Fruit fly (Drosophila melanogaster) whole organism, embryonic: ENCODE measurements around the gene CG16854.
A peak's percentile ranks its signal among the peaks of the same experiment; 100 is the strongest.

Source experiments
- Aef1 ChIP-seq: fragments of 200-800 bp; sonication (Bioruptor generic); IDR thresholded peaks from 3 replicates; pipeline ENCODE4 v1.3.6; 2022; ENCODE audit warnings: missing biosample characterization, missing genetic modification characterization
- Atf6 ChIP-seq: fragments of 200-800 bp; sonication (Bioruptor generic); IDR thresholded peaks from 2 replicates; pipeline ENCODE4 v1.3.6; 2022; ENCODE audit warnings: missing biosample characterization, missing genetic modification characterization
- CG10147 ChIP-seq: fragments of 200-800 bp; sonication (Bioruptor generic); optimal IDR thresholded peaks from 2 replicates; lab custom pipeline; 2019; ENCODE audit warnings: missing biosample characterization, mild to moderate bottlenecking, missing genetic modification characterization, moderate library complexity
- CG10366 ChIP-seq: fragments of 200-800 bp; sonication (Bioruptor generic); IDR thresholded peaks from 2 replicates; pipeline ENCODE4 v1.3.6; 2022; ENCODE audit warnings: missing biosample characterization, missing genetic modification characterization
- CG11456 ChIP-seq: fragments of 200-800 bp; sonication (Bioruptor generic); IDR thresholded peaks from 3 replicates; pipeline ENCODE4 v1.3.6; 2022; ENCODE audit warnings: missing biosample characterization, missing genetic modification characterization
- CG12219 ChIP-seq: fragments of 200-800 bp; sonication (Bioruptor generic); optimal IDR thresholded peaks from 3 replicates; lab custom pipeline; 2018; ENCODE audit warnings: missing biosample characterization, mild to moderate bottlenecking, missing genetic modification characterization
- CG15269 ChIP-seq: fragments of 200-800 bp; sonication (Bioruptor generic); optimal IDR thresholded peaks from 2 replicates; lab custom pipeline; 2018; ENCODE audit warnings: missing biosample characterization, mild to moderate bottlenecking, missing genetic modification characterization, moderate library complexity
- CG16815 ChIP-seq: fragments of 200-800 bp; sonication (Bioruptor generic); optimal IDR thresholded peaks from 3 replicates; lab custom pipeline; 2017; ENCODE audit warnings: missing biosample characterization, mild to moderate bottlenecking, missing genetic modification characterization
- CG3065 ChIP-seq: fragments of 200-800 bp; sonication (Bioruptor generic); optimal IDR thresholded peaks from 2 replicates; lab custom pipeline; 2016; ENCODE audit warnings: missing biosample characterization, missing genetic modification characterization
- CG31388 ChIP-seq: fragments of 200-800 bp; sonication (Bioruptor generic); optimal IDR thresholded peaks from 2 replicates; lab custom pipeline; 2016; ENCODE audit warnings: missing biosample characterization, missing genetic modification characterization
- CG3281 ChIP-seq: fragments of 200-800 bp; sonication (Bioruptor generic); optimal IDR thresholded peaks from 3 replicates; lab custom pipeline; 2017; ENCODE audit warnings: missing biosample characterization, mild to moderate bottlenecking, missing genetic modification characterization
- CG34376 ChIP-seq: fragments of 200-800 bp; sonication (Bioruptor generic); optimal IDR thresholded peaks from 2 replicates; lab custom pipeline; 2018; ENCODE audit warnings: missing biosample characterization, mild to moderate bottlenecking, missing genetic modification characterization
- CG3995 ChIP-seq: fragments of 200-800 bp; sonication (Bioruptor generic); optimal IDR thresholded peaks from 3 replicates; lab custom pipeline; 2016; ENCODE audit warnings: missing biosample characterization, missing genetic modification characterization
- CG9817 ChIP-seq: fragments of 200-800 bp; sonication (Bioruptor generic); optimal IDR thresholded peaks from 2 replicates; lab custom pipeline; 2018; ENCODE audit warnings: missing biosample characterization, mild to moderate bottlenecking, missing genetic modification characterization, moderate library complexity
- CG9932 ChIP-seq: fragments of 200-800 bp; sonication (Bioruptor generic); IDR thresholded peaks from 2 replicates; pipeline ENCODE4 v1.3.6; 2022; ENCODE audit warnings: missing biosample characterization, missing genetic modification characterization
- CHES-1-like ChIP-seq: fragments of 200-800 bp; sonication (Bioruptor generic); optimal IDR thresholded peaks from 2 replicates; lab custom pipeline; 2016; ENCODE audit warnings: missing biosample characterization, missing genetic modification characterization
- Dbx ChIP-seq: fragments of 200-800 bp; sonication (Bioruptor generic); IDR thresholded peaks from 3 replicates; pipeline ENCODE4 v1.3.6; 2022; ENCODE audit warnings: missing biosample characterization, missing genetic modification characterization
- Ets65A ChIP-seq: fragments of 200-800 bp; sonication (Bioruptor generic); peaks from one replicate; lab custom pipeline; 2016; ENCODE audit warnings: missing biosample characterization, missing genetic modification characterization
- HHEX ChIP-seq: fragments of 200-800 bp; sonication (Bioruptor generic); optimal IDR thresholded peaks from 3 replicates; lab custom pipeline; 2017; ENCODE audit warnings: missing biosample characterization, mild to moderate bottlenecking, missing genetic modification characterization, missing genetic modification reagents
- Hand ChIP-seq: fragments of 200-800 bp; sonication (Bioruptor generic); optimal IDR thresholded peaks from 2 replicates; lab custom pipeline; 2017; ENCODE audit warnings: mild to moderate bottlenecking, missing biosample characterization, missing genetic modification reagents, missing genetic modification characterization
- Med ChIP-seq: fragments of 200-800 bp; sonication (Bioruptor generic); peaks from one replicate; lab custom pipeline; 2016; ENCODE audit warnings: missing biosample characterization, missing genetic modification characterization, mild to moderate bottlenecking, inconsistent platforms, moderate library complexity
- Meics ChIP-seq: fragments of 200-800 bp; sonication (Bioruptor generic); optimal IDR thresholded peaks from 2 replicates; lab custom pipeline; 2017; ENCODE audit warnings: missing biosample characterization, mild to moderate bottlenecking, missing genetic modification characterization
- Rfx ChIP-seq: fragments of 200-800 bp; sonication (Bioruptor generic); IDR thresholded peaks from 2 replicates; pipeline ENCODE4 v1.3.6; 2022; ENCODE audit warnings: missing biosample characterization, missing genetic modification characterization
- Sin3A ChIP-seq: fragments of >200 bp; optimal IDR thresholded peaks from 2 replicates; lab custom pipeline; 2018
- Sry-β ChIP-seq: fragments of 200-800 bp; sonication (Bioruptor generic); optimal IDR thresholded peaks from 2 replicates; lab custom pipeline; 2018; ENCODE audit warnings: missing biosample characterization, mild to moderate bottlenecking, missing genetic modification characterization, moderate library complexity
- Taf1 ChIP-seq: fragments of 200-800 bp; sonication (Bioruptor generic); IDR thresholded peaks from 2 replicates; pipeline ENCODE4 v1.3.6; 2022; ENCODE audit warnings: missing biosample characterization, missing genetic modification characterization
- Vsx1 ChIP-seq: fragments of 200-800 bp; sonication (Bioruptor generic); optimal IDR thresholded peaks from 2 replicates; lab custom pipeline; 2017; ENCODE audit warnings: missing biosample characterization, mild to moderate bottlenecking, missing genetic modification characterization, missing genetic modification reagents
- ac ChIP-seq: fragments of 200-800 bp; sonication (Bioruptor generic); optimal IDR thresholded peaks from 3 replicates; lab custom pipeline; 2017; ENCODE audit warnings: missing biosample characterization, mild to moderate bottlenecking, missing genetic modification characterization
- al ChIP-seq: fragments of 200-800 bp; sonication (Bioruptor generic); IDR thresholded peaks from 2 replicates; pipeline ENCODE4 v1.3.6; 2022; ENCODE audit warnings: missing biosample characterization, missing genetic modification characterization
- bab2 ChIP-seq: fragments of 200-800 bp; sonication (Bioruptor generic); optimal IDR thresholded peaks from 2 replicates; lab custom pipeline; 2016; ENCODE audit warnings: missing biosample characterization, missing genetic modification characterization
- cato ChIP-seq: fragments of 200-800 bp; sonication (Bioruptor generic); optimal IDR thresholded peaks from 2 replicates; lab custom pipeline; 2016; ENCODE audit warnings: missing biosample characterization, missing genetic modification characterization, borderline replicate concordance
- cg ChIP-seq: fragments of 200-800 bp; sonication (Bioruptor generic); optimal IDR thresholded peaks from 3 replicates; lab custom pipeline; 2019; ENCODE audit warnings: missing biosample characterization, mild to moderate bottlenecking, missing genetic modification characterization, moderate library complexity
- da ChIP-seq: fragments of 200-800 bp; sonication (Bioruptor generic); optimal IDR thresholded peaks from 2 replicates; lab custom pipeline; 2016; ENCODE audit warnings: missing biosample characterization, missing genetic modification characterization
- danr ChIP-seq: fragments of 200-800 bp; sonication (Bioruptor generic); IDR thresholded peaks from 2 replicates; pipeline ENCODE4 v1.3.6; 2022; ENCODE audit warnings: missing biosample characterization, missing genetic modification characterization
- dysf ChIP-seq: fragments of 200-800 bp; sonication (Bioruptor generic); IDR thresholded peaks from 3 replicates; pipeline ENCODE4 v1.3.6; 2022; ENCODE audit warnings: missing biosample characterization, missing genetic modification characterization
- grau ChIP-seq: fragments of 200-800 bp; optimal IDR thresholded peaks from 3 replicates; lab custom pipeline; 2019; ENCODE audit warnings: missing biosample characterization, mild to moderate bottlenecking, missing genetic modification characterization, moderate library complexity
- gsb ChIP-seq: fragments of 200-800 bp; sonication (Bioruptor generic); IDR thresholded peaks from 2 replicates; pipeline ENCODE4 v1.3.6; 2022; ENCODE audit warnings: missing biosample characterization, missing genetic modification characterization
- ham ChIP-seq: fragments of 200-800 bp; sonication (Bioruptor generic); IDR thresholded peaks from 2 replicates; pipeline ENCODE4 v1.3.6; 2022; ENCODE audit warnings: missing biosample characterization, missing genetic modification characterization
- mld ChIP-seq: fragments of 200-800 bp; sonication (Bioruptor generic); IDR thresholded peaks from 3 replicates; pipeline ENCODE4 v1.3.6; 2022; ENCODE audit warnings: missing biosample characterization, missing genetic modification characterization; ENCODE audit not compliant: partially characterized antibody
- pan ChIP-seq, 4 experiments: fragments of >200 bp in 3 of 4; fragments of 200-800 bp in 1 of 4; sonication (Bioruptor generic) in 1 of 4; optimal IDR thresholded peaks in 3 of 4; IDR thresholded peaks in 1 of 4; 2 replicates each; pipeline versions ENCODE4 v1.3.6 to Lab custom; 2017 to 2022; ENCODE audit warnings: missing biosample characterization in 2 of 4, missing genetic modification characterization in 2 of 4, mixed read lengths in 1 of 4
- prd ChIP-seq, 3 experiments: fragments of >200 bp in 2 of 3; fragments of 200-800 bp in 1 of 3; sonication (Bioruptor generic) in 1 of 3; optimal IDR thresholded peaks in 2 of 3; IDR thresholded peaks in 1 of 3; 2 replicates in 2 of 3; 3 replicates in 1 of 3; pipeline versions ENCODE4 v1.3.6 to Lab custom; 2017 to 2022; ENCODE audit warnings: missing biosample characterization in 1 of 3, missing genetic modification characterization in 1 of 3
- row ChIP-seq: fragments of 200-800 bp; sonication (Bioruptor generic); IDR thresholded peaks from 3 replicates; pipeline ENCODE4 v1.3.6; 2022; ENCODE audit warnings: missing biosample characterization, missing genetic modification characterization
- salm ChIP-seq: fragments of 200-800 bp; sonication (Bioruptor generic); optimal IDR thresholded peaks from 2 replicates; lab custom pipeline; 2018; ENCODE audit warnings: missing biosample characterization, mild to moderate bottlenecking, missing genetic modification characterization
- slp2 ChIP-seq: fragments of 200-800 bp; sonication (Bioruptor generic); optimal IDR thresholded peaks from 2 replicates; lab custom pipeline; 2016; ENCODE audit warnings: missing biosample characterization, missing genetic modification characterization
- sr ChIP-seq: fragments of 200-800 bp; sonication (Bioruptor generic); IDR thresholded peaks from 3 replicates; pipeline ENCODE4 v1.3.6; 2022; ENCODE audit warnings: missing biosample characterization, missing genetic modification characterization
- ssp ChIP-seq: fragments of 200-800 bp; sonication (Bioruptor generic); IDR thresholded peaks from 2 replicates; pipeline ENCODE4 v1.3.6; 2022; ENCODE audit warnings: missing biosample characterization, missing genetic modification characterization
- tgo ChIP-seq: fragments of 200-800 bp; sonication (Bioruptor generic); IDR thresholded peaks from 3 replicates; pipeline ENCODE4 v1.3.6; 2022; ENCODE audit warnings: missing biosample characterization, missing genetic modification characterization
- vnd ChIP-seq: fragments of 200-800 bp; sonication (Bioruptor generic); IDR thresholded peaks from 3 replicates; pipeline ENCODE4 v1.3.6; 2022; ENCODE audit warnings: missing biosample characterization, missing genetic modification characterization; ENCODE audit not compliant: partially characterized antibody

Gene CG16854

DNA sequence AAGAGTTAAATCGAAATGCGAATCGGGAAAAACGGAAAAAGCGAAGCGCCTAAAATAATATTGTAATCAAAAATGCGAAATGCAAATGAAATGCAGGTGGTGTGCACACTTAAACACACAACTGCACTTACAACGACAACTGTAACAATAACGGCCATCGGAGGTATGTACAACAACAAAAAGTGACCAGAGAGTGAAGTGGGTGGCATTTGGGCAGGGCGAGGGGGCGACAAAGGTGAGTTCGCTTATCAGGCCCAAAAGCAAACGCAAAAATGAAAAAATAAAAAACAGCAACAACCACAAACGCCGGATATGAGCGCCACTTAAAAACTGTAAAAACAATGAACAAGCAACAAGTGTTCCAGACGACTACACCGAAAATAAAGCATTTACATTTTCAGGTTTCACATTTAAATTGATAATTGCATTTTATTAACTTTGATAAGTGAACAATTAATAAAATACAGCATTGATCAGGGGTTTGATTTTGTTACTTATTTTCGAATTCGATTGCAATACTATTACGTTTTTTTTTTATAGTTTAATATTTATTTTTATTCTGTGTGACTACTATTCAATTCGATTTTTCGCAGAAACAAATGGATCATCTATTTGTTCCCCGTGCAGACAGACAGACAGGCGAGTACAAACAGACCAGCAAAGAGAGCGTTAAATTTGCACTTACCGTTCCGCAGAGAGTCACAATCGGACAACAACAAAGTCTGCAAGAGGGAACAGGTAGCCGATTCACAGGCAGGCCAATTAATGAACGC is 21.2 kb upstream of the CG16854 start (continued):
- TF ChIP-seq Hand (GFP tag; lab: Kevin White, UChicago) (peak; percentile 43), Rfx (GFP tag; lab: Robert Waterston, UW) (peak; percentile 68), Med (GFP tag; lab: Kevin White, UChicago) (peak; percentile 45), cato (no peak), cg (GFP tag; lab: Kevin White, UChicago) (no peak), ssp (GFP tag; lab: Robert Waterston, UW) (0 out of 2 replicates have a peak, but pooled peaks have one; percentile 28), CG31388 (GFP tag; lab: Kevin White, UChicago) (no peak), Dbx (GFP tag; lab: Robert Waterston, UW) (peak; percentile 65; the same call in 2 of the 3 replicates), al (GFP tag; lab: Robert Waterston, UW) (peak; percentile 17; the same call in 1 of the 2 replicates), Sry-β (GFP tag; lab: Kevin White, UChicago) (no peak), CHES-1-like (GFP tag; lab: Kevin White, UChicago) (no peak), row (GFP tag; lab: Robert Waterston, UW) (peak; percentile 68), Ets65A (GFP tag; lab: Kevin White, UChicago) (peak; percentile 82), vnd (GFP tag; lab: Robert Waterston, UW) (no peak), HHEX (GFP tag; lab: Kevin White, UChicago) (peak; percentile 54), CG3065 (GFP tag; lab: Kevin White, UChicago) (no peak), CG16815 (GFP tag; lab: Kevin White, UChicago) (peak; percentile 1), CG9932 (GFP tag; lab: Robert Waterston, UW) (peak; percentile 66), CG3995 (GFP tag; lab: Kevin White, UChicago) (peak; percentile 2), Meics (peak; percentile 63), slp2 (GFP tag; lab: Kevin White, UChicago) (no peak), Taf1 (peak; percentile 24; the same call in 1 of the 2 replicates), CG12219 (GFP tag; lab: Kevin White, UChicago) (no peak), mld (no peak), gsb (GFP tag; lab: Robert Waterston, UW) (peak; percentile 49; the same call in 1 of the 2 replicates), ham (no peak), CG3281 (GFP tag; lab: Kevin White, UChicago) (peak; percentile 61), bab2 (no peak), Aef1 (GFP tag; lab: Robert Waterston, UW) (peak; percentile 45; the same call in 2 of the 3 replicates), danr (GFP tag; lab: Robert Waterston, UW) (no peak), CG34376 (GFP tag; lab: Kevin White, UChicago) (no peak), grau (tag; lab: Kevin White, UChicago) (peak; percentile 56), ac (no peak), Atf6 (peak; percentile 67), pan (optimal IDR thresholded peaks at IDR 0.05; lab: Kevin White, UChicago) (no peak), pan (GFP tag; optimal IDR thresholded peaks at IDR 0.05 in 1 of 2, IDR thresholded peaks at IDR 0.05 in 1 of 2) (peak in 1 of 2 experiments; percentile 48), da (no peak), CG10366 (GFP tag; lab: Robert Waterston, UW) (0 out of 2 replicates have a peak, but pooled peaks have one; percentile 31), tgo (GFP tag; lab: Robert Waterston, UW) (peak; percentile 56), Vsx1 (peak; percentile 14), CG10147 (GFP tag; lab: Kevin White, UChicago) (peak; percentile 31), dysf (GFP tag; lab: Robert Waterston, UW) (peak; percentile 66; the same call in 2 of the 3 replicates), sr (GFP tag; lab: Robert Waterston, UW) (0 out of 3 replicates have a peak, but pooled peaks have one; percentile 8), CG11456 (GFP tag; lab: Robert Waterston, UW) (0 out of 3 replicates have a peak, but pooled peaks have one; percentile 6), prd (optimal IDR thresholded peaks at IDR 0.05; lab: Kevin White, UChicago) (no peak), prd (GFP tag; IDR thresholded peaks at IDR 0.05; lab: Robert Waterston, UW) (peak; percentile 49), CG9817 (peak; percentile 34), salm (tag; lab: Kevin White, UChicago) (no peak), CG15269 (tag; lab: Kevin White, UChicago) (peak; percentile 43), Sin3A (lab: Kevin White, UChicago) (no peak)
